Worm (Caenorhabditis elegans): Measurements from ENCODE around the gene nhr-187.

The nhr-187 gene

ce11 chrV:3896018-3896417 is 33.3 kb upstream of the nhr-187 start:
- TF ChIP-seq zip-8 (tag; optimal IDR thresholded peaks at IDR 0.05) (peak; percentile 99), ztf-11 (tag; optimal IDR thresholded peaks at IDR 0.05) (no peak)

ce11 chrV:3894661-3895060 is 31.9 kb upstream of the nhr-187 start, which contains the start of gene sre-9:
Gene sre-9 (plus strand): TSS chrV:3894961.
- TF ChIP-seq sptf-1 (tag; optimal IDR thresholded peaks at IDR 0.05) (no peak), flh-1 (GFP tag; optimal IDR thresholded peaks at IDR 0.05) (no peak), mls-2 (tag; optimal IDR thresholded peaks at IDR 0.05) (no peak), lsy-2 (tag; optimal IDR thresholded peaks at IDR 0.05) (no peak)

DNA sequence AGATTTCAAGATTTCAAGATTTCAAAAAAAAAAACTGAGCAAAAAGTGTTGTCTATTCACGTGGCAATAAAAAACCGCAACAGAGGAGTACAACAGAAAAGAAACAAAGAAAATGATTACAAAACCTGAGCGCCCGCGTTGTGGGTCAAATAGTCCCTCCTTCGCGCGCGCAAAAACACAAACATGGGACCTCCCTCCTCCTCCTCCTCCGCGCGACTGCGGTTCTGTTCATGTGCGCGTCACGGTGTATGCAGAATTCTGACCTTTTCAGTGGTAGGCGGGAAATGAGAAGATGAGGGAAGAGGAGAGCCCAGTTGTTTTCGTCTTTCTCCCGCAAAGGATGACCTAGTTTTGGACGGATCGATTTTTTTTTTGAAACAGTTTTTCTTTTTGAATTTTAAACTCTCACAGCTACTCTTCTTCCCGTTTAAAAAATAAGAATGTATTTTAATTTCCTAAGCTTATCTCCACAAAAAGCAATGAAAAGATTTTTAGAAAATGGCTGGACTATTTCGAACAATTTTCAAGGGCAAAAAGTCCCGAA is 29.7 kb upstream of the nhr-187 start, which contains the start of gene C17E7.4:
TSS of gene C17E7.4 (plus strand) at position 494 of the 544 bp plus-strand sequence.
- no peak for TF ChIP-seq drap-1 (GFP tag; optimal IDR thresholded peaks at IDR 0.05)
- no peak for TF ChIP-seq zip-8 (tag; optimal IDR thresholded peaks at IDR 0.05)
- no peak for TF ChIP-seq lsy-2 (tag; optimal IDR thresholded peaks at IDR 0.05)
- TF ChIP-seq mls-2 (tag; optimal IDR thresholded peaks at IDR 0.05) = no peak
- TF ChIP-seq ceh-39 (tag; optimal IDR thresholded peaks at IDR 0.05) = no peak
- no peak for TF ChIP-seq unc-120 (tag; optimal IDR thresholded peaks at IDR 0.05; ENCODE audit: poor library complexity, severe bottlenecking)
- no peak for TF ChIP-seq ham-2 (GFP tag; optimal IDR thresholded peaks at IDR 0.05)
- no peak for TF ChIP-seq lin-32 (GFP tag; optimal IDR thresholded peaks at IDR 0.05)
- TF ChIP-seq mep-1 (tag; optimal IDR thresholded peaks at IDR 0.05) = no peak
- no peak for TF ChIP-seq hlh-1 (tag; optimal IDR thresholded peaks at IDR 0.05)
- TF ChIP-seq nhr-2 (tag; optimal IDR thresholded peaks at IDR 0.05) = no peak
- TF ChIP-seq M03D4.4 (tag; optimal IDR thresholded peaks at IDR 0.05) = no peak
- TF ChIP-seq sem-2 (GFP tag; optimal IDR thresholded peaks at IDR 0.05) = no peak
- TF ChIP-seq unc-62 (GFP tag; optimal IDR thresholded peaks at IDR 0.05) = no peak
- no peak for TF ChIP-seq nhr-76 (tag; optimal IDR thresholded peaks at IDR 0.05)
- TF ChIP-seq sptf-1 (tag; optimal IDR thresholded peaks at IDR 0.05) = no peak
- TF ChIP-seq elt-1 (tag; optimal IDR thresholded peaks at IDR 0.05; ENCODE audit: borderline replicate concordance, insufficient read depth) = no peak
- no peak for TF ChIP-seq blmp-1 (tag; optimal IDR thresholded peaks at IDR 0.05)
- no peak for TF ChIP-seq ceh-43 (GFP tag; optimal IDR thresholded peaks at IDR 0.05)

DNA sequence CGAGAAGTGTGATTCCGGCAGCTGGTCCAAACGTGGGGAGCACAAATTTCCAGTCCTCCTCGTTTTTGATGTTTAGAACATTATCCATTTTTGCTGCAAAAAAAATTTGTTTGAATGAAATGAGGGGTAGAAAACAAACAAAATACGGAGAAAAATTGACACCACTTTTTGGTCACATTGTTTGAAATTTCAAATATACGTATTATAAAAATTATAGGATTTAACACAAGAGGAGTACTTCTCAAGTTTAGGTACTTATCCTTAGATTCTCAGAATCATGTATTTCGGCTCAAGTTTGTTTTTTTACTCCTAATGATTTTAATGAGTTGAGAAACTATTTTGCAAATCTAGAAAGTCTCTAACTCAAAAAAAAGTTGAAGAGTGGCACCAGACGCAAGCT is 29.2 kb upstream of the nhr-187 start, which contains the start of gene C17E7.12:
TSS of gene C17E7.12 (minus strand) at position 101 of the 400 bp plus-strand sequence.
- no peak for TF ChIP-seq pha-4 (tag; optimal IDR thresholded peaks at IDR 0.05)
- TF ChIP-seq snpc-4 (tag; optimal IDR thresholded peaks at IDR 0.05) = no peak
- TF ChIP-seq elt-1 (tag; optimal IDR thresholded peaks at IDR 0.05; ENCODE audit: borderline replicate concordance, insufficient read depth) = no peak
- no peak for TF ChIP-seq blmp-1 (tag; optimal IDR thresholded peaks at IDR 0.05)
- TF ChIP-seq unc-120 (tag; optimal IDR thresholded peaks at IDR 0.05; ENCODE audit: poor library complexity, severe bottlenecking) = no peak
- TF ChIP-seq ceh-83 (GFP tag; optimal IDR thresholded peaks at IDR 0.05) = no peak
- no peak for TF ChIP-seq nhr-28 (tag; optimal IDR thresholded peaks at IDR 0.05)
- no peak for TF ChIP-seq mep-1 (tag; optimal IDR thresholded peaks at IDR 0.05)
- TF ChIP-seq sem-2 (GFP tag; optimal IDR thresholded peaks at IDR 0.05) = no peak
- no peak for TF ChIP-seq ceh-43 (GFP tag; optimal IDR thresholded peaks at IDR 0.05)
- TF ChIP-seq ces-1 (GFP tag; optimal IDR thresholded peaks at IDR 0.05) = no peak
- TF ChIP-seq unc-62 (GFP tag; optimal IDR thresholded peaks at IDR 0.05) = no peak
- TF ChIP-seq M03D4.4 (tag; optimal IDR thresholded peaks at IDR 0.05) = no peak

DNA sequence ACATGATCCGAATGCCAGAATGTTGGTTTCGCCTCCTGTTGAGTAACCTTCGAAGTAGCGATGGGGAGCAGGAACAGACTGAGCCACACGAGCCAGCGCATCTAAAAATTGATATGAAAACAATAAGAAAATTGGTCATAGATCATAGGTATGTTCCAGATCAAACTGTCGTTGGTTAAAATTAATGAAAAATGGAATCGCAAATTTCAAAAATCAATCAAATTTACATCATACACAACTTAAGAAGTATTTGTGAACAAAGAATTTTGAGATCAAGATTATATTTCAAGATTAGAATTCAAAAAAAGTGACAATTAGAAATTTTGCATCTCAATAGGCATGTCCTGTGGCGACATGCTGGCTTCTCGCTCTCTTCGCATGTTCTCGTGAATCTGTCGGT is 28.0 kb upstream of the nhr-187 start, which contains the start of gene C17E7.9:
TSS of gene C17E7.9 (minus strand) at position 101 of the 400 bp plus-strand sequence.
- TF ChIP-seq drap-1 (GFP tag; optimal IDR thresholded peaks at IDR 0.05) (no peak), flh-1 (GFP tag; optimal IDR thresholded peaks at IDR 0.05) (no peak), lin-13 (tag; optimal IDR thresholded peaks at IDR 0.05) (no peak), mep-1 (tag; optimal IDR thresholded peaks at IDR 0.05) (no peak), M03D4.4 (tag; optimal IDR thresholded peaks at IDR 0.05) (no peak), nhr-237 (tag; optimal IDR thresholded peaks at IDR 0.05) (no peak), sem-2 (GFP tag; optimal IDR thresholded peaks at IDR 0.05) (no peak)

ce11 chrV:3889113-3889512 is 26.4 kb upstream of the nhr-187 start, which contains the start of gene C17E7.13:
Gene C17E7.13 (minus strand): TSS chrV:3889288.
- TF ChIP-seq bed-3 (GFP tag; optimal IDR thresholded peaks at IDR 0.05) (no peak), pha-4 (tag; optimal IDR thresholded peaks at IDR 0.05) (no peak)

All from whole organism, mixed stage, embryonic.